Worm (Caenorhabditis elegans) whole organism, young adult: ENCODE measurements around the gene C05D11.5.
A peak's percentile ranks its signal among the peaks of the same experiment; 100 is the strongest.

Experiments
- B0019.2 ChIP-seq: fragments of 200-800 bp; sonication (Bioruptor generic); conservative IDR thresholded peaks from 2 replicates; pipeline ENCODE4 v1.3.6; 2022; ENCODE audit warnings: missing genetic modification reagents, missing genetic modification characterization, missing compliant biosample characterization
- B0035.1 ChIP-seq: sonication (generic microtip); optimal IDR thresholded peaks from 2 replicates; lab custom pipeline; 2016; ENCODE audit warnings: missing genetic modification characterization, mild to moderate bottlenecking, missing compliant biosample characterization, missing genotype, missing genetic modification reagents
- B0336.3 ChIP-seq: fragments of 200-800 bp; sonication (Bioruptor generic); IDR thresholded peaks from 2 replicates; pipeline ENCODE4 v1.3.6; 2022; ENCODE audit warnings: missing genetic modification characterization, missing compliant biosample characterization
- F10E7.11 ChIP-seq: sonication (generic microtip); optimal IDR thresholded peaks from 2 replicates; lab custom pipeline; 2017; ENCODE audit warnings: mild to moderate bottlenecking, missing genetic modification characterization, moderate library complexity, missing compliant biosample characterization
- F55B11.4 ChIP-seq: sonication (generic microtip); optimal IDR thresholded peaks from 2 replicates; lab custom pipeline; 2016; ENCODE audit warnings: missing compliant biosample characterization, missing genetic modification characterization, borderline replicate concordance; ENCODE audit not compliant: insufficient read depth
- K12H6.12 ChIP-seq: fragments of 200-800 bp; sonication (Bioruptor generic); optimal IDR thresholded peaks from 2 replicates; lab custom pipeline; 2018; ENCODE audit warnings: mild to moderate bottlenecking, missing genetic modification characterization, missing compliant biosample characterization
- T26A5.8 ChIP-seq: sonication (generic microtip); optimal IDR thresholded peaks from 2 replicates; lab custom pipeline; 2016; ENCODE audit warnings: missing genetic modification characterization, missing compliant biosample characterization
- Y56A3A.18 ChIP-seq: fragments of 200-800 bp; sonication (Bioruptor generic); IDR thresholded peaks from 2 replicates; pipeline ENCODE4 v1.3.6; 2022; ENCODE audit warnings: missing genetic modification reagents, missing genetic modification characterization, missing compliant biosample characterization
- Y79H2A.3 ChIP-seq: fragments of 200-800 bp; sonication (Bioruptor generic); conservative IDR thresholded peaks from 2 replicates; pipeline ENCODE4 v1.3.6; 2022; ENCODE audit warnings: missing genetic modification reagents, missing genetic modification characterization, missing compliant biosample characterization
- aptf-2 ChIP-seq: fragments of 200-800 bp; sonication (Bioruptor generic); conservative IDR thresholded peaks from 2 replicates; pipeline ENCODE4 v1.3.6; 2022; ENCODE audit warnings: missing genetic modification reagents, missing genetic modification characterization, missing compliant biosample characterization
- atf-7 ChIP-seq: sonication (generic microtip); optimal IDR thresholded peaks from 2 replicates; lab custom pipeline; 2017; ENCODE audit warnings: mild to moderate bottlenecking, missing genetic modification characterization, missing compliant biosample characterization
- athp-1 ChIP-seq: sonication (generic microtip); optimal IDR thresholded peaks from 2 replicates; lab custom pipeline; 2017; ENCODE audit warnings: mild to moderate bottlenecking, missing genetic modification characterization, missing compliant biosample characterization
- attf-5 ChIP-seq: fragments of 200-800 bp; sonication (Bioruptor generic); optimal IDR thresholded peaks from 2 replicates; lab custom pipeline; 2018; ENCODE audit warnings: mild to moderate bottlenecking, missing genetic modification characterization, missing compliant biosample characterization
- attf-6 ChIP-seq: fragments of 200-800 bp; sonication (Bioruptor generic); IDR thresholded peaks from 2 replicates; pipeline ENCODE4 v1.3.6; 2022; ENCODE audit warnings: missing genetic modification reagents, missing genetic modification characterization, missing compliant biosample characterization
- cebp-1 ChIP-seq, 2 experiments: fragments of 200-800 bp in 1 of 2; sonication (Bioruptor generic) in 1 of 2; sonication (generic microtip) in 1 of 2; IDR thresholded peaks in 1 of 2; optimal IDR thresholded peaks in 1 of 2; 2 replicates each; pipeline versions ENCODE4 v1.3.6 to Lab custom; 2017 to 2022; ENCODE audit warnings: missing compliant biosample characterization in 2 of 2, missing genetic modification characterization in 2 of 2, mild to moderate bottlenecking in 1 of 2, missing genetic modification reagents in 1 of 2, moderate library complexity in 1 of 2
- ceh-58 ChIP-seq: fragments of 200-800 bp; sonication (Bioruptor generic); IDR thresholded peaks from 2 replicates; pipeline ENCODE4 v1.3.6; 2022; ENCODE audit warnings: missing genetic modification characterization, missing compliant biosample characterization
- ceh-79 ChIP-seq: sonication (generic microtip); optimal IDR thresholded peaks from 2 replicates; lab custom pipeline; 2017; ENCODE audit warnings: mild to moderate bottlenecking, missing genetic modification characterization, missing compliant biosample characterization
- ceh-91 ChIP-seq: fragments of 200-800 bp; sonication (Bioruptor generic); IDR thresholded peaks from 2 replicates; pipeline ENCODE4 v1.3.6; 2022; ENCODE audit warnings: missing genetic modification reagents, missing genetic modification characterization, missing compliant biosample characterization
- chd-7 ChIP-seq: sonication (generic microtip); optimal IDR thresholded peaks from 2 replicates; lab custom pipeline; 2016; ENCODE audit warnings: mild to moderate bottlenecking, missing genetic modification characterization, moderate library complexity, missing compliant biosample characterization
- dox-1 ChIP-seq: fragments of 200-800 bp; sonication (Bioruptor generic); IDR thresholded peaks from 2 replicates; pipeline ENCODE4 v1.3.6; 2022; ENCODE audit warnings: missing genetic modification reagents, missing genetic modification characterization, missing compliant biosample characterization
- dpff-1 ChIP-seq: sonication (generic microtip); optimal IDR thresholded peaks from 2 replicates; lab custom pipeline; 2017; ENCODE audit warnings: mild to moderate bottlenecking, missing genetic modification characterization, missing compliant biosample characterization
- ets-4 ChIP-seq: fragments of 200-800 bp; sonication (Bioruptor generic); optimal IDR thresholded peaks from 2 replicates; lab custom pipeline; 2018; ENCODE audit warnings: mild to moderate bottlenecking, missing genetic modification characterization, missing compliant biosample characterization
- hlh-12 ChIP-seq: sonication (generic microtip); optimal IDR thresholded peaks from 2 replicates; lab custom pipeline; 2016; ENCODE audit warnings: missing genetic modification characterization, missing compliant biosample characterization
- hmg-1.2 ChIP-seq: fragments of 200-800 bp; sonication (Bioruptor generic); IDR thresholded peaks from 2 replicates; pipeline ENCODE4 v1.3.6; 2022; ENCODE audit warnings: missing genetic modification reagents, missing genetic modification characterization, missing compliant biosample characterization
- hsf-1 ChIP-seq: fragments of 200-800 bp; sonication (Bioruptor generic); IDR thresholded peaks from 2 replicates; pipeline ENCODE4 v1.3.6; 2022; ENCODE audit warnings: missing genetic modification reagents, missing genetic modification characterization, missing compliant biosample characterization
- lin-26 ChIP-seq: fragments of 200-800 bp; sonication (Bioruptor generic); IDR thresholded peaks from 2 replicates; pipeline ENCODE4 v1.3.6; 2022; ENCODE audit warnings: missing genetic modification reagents, missing genetic modification characterization, missing compliant biosample characterization
- lsl-1 ChIP-seq: fragments of 200-800 bp; sonication (Bioruptor generic); optimal IDR thresholded peaks from 2 replicates; lab custom pipeline; 2018; ENCODE audit warnings: mild to moderate bottlenecking, missing genetic modification characterization, moderate library complexity, missing compliant biosample characterization
- madf-10 ChIP-seq: sonication (generic microtip); optimal IDR thresholded peaks from 2 replicates; lab custom pipeline; 2016; ENCODE audit warnings: mild to moderate bottlenecking, missing genetic modification characterization, missing compliant biosample characterization
- mxl-1 ChIP-seq: sonication (generic microtip); optimal IDR thresholded peaks from 2 replicates; lab custom pipeline; 2016; ENCODE audit warnings: missing genetic modification characterization, missing compliant biosample characterization
- nfya-1 ChIP-seq: sonication (generic microtip); optimal IDR thresholded peaks from 2 replicates; lab custom pipeline; 2017; ENCODE audit warnings: antibody characterized with exemption, missing compliant biosample characterization, missing genetic modification characterization, borderline replicate concordance; ENCODE audit not compliant: insufficient read depth
- nhr-80 ChIP-seq: sonication (generic microtip); optimal IDR thresholded peaks from 2 replicates; lab custom pipeline; 2016; ENCODE audit warnings: missing genetic modification characterization, missing compliant biosample characterization
- rec-8 ChIP-seq, 2 experiments: sonication (generic microtip); optimal IDR thresholded peaks; 2 replicates each; lab custom pipeline; 2016; ENCODE audit warnings: mild to moderate bottlenecking in 2 of 2, missing genetic modification characterization in 2 of 2, missing genetic modification reagents in 2 of 2, missing genotype in 2 of 2, missing biosample characterization in 1 of 2, missing compliant biosample characterization in 1 of 2, moderate library complexity in 1 of 2
- snpc-4 ChIP-seq, 5 experiments: fragments of 150-350 bp in 1 of 5; sonication (generic microtip) in 4 of 5; optimal IDR thresholded peaks; 2 replicates each; lab custom pipeline; 2014 to 2018; ENCODE audit warnings: missing genetic modification characterization in 5 of 5, missing biosample characterization in 3 of 5, antibody characterized with exemption in 2 of 5, mild to moderate bottlenecking in 2 of 5, missing compliant biosample characterization in 2 of 5, missing genotype in 2 of 5, moderate library complexity in 2 of 5, missing genetic modification reagents in 1 of 5
- unc-130 ChIP-seq: sonication (generic microtip); optimal IDR thresholded peaks from 2 replicates; lab custom pipeline; 2016; ENCODE audit warnings: missing genetic modification reagents, missing genetic modification characterization, missing compliant biosample characterization
- xnd-1 ChIP-seq: sonication (generic microtip); optimal IDR thresholded peaks from 2 replicates; lab custom pipeline; 2016; ENCODE audit warnings: missing genotype, missing genetic modification reagents, missing genetic modification characterization, missing compliant biosample characterization
- zim-3 ChIP-seq: sonication (generic microtip); optimal IDR thresholded peaks from 2 replicates; lab custom pipeline; 2017; ENCODE audit warnings: mild to moderate bottlenecking, missing genetic modification characterization, moderate library complexity, missing compliant biosample characterization
- ztf-22 ChIP-seq: fragments of 200-800 bp; sonication (Bioruptor generic); optimal IDR thresholded peaks from 2 replicates; lab custom pipeline; 2018; ENCODE audit warnings: mild to moderate bottlenecking, missing genetic modification characterization, moderate library complexity, missing compliant biosample characterization

Gene C05D11.5

DNA sequence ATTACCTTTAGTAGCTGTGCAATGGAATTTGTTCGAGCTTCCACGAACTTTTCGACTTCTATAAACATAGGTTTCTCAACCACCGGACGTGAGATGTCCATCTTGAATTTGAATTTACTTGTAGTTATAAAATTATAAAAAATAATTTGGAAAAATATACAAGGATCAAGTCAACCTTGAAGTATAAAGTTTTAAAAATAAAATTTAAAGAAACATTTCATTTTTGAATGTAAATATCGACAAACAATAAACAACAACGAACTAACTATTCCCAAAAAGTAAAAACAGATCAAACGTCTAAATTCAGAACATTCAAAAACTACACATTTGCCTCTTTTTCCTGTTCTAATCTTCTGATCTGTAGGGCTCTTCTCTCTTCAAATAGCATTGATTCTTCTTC lies 19.0 kb upstream of the C05D11.5 start, which contains the start of gene popl-1:
Gene popl-1 (minus strand): TSS at position 101 of the 400 bp plus-strand sequence.
- no peak for TF ChIP-seq madf-10 (tag; lab: Kevin White, UChicago)
- TF ChIP-seq T26A5.8 = no peak
- TF ChIP-seq Y79H2A.3 (GFP tag; lab: Robert Waterston, UW) = no peak
- TF ChIP-seq hsf-1 (GFP tag; lab: Robert Waterston, UW) = no peak
- no peak for TF ChIP-seq chd-7

DNA sequence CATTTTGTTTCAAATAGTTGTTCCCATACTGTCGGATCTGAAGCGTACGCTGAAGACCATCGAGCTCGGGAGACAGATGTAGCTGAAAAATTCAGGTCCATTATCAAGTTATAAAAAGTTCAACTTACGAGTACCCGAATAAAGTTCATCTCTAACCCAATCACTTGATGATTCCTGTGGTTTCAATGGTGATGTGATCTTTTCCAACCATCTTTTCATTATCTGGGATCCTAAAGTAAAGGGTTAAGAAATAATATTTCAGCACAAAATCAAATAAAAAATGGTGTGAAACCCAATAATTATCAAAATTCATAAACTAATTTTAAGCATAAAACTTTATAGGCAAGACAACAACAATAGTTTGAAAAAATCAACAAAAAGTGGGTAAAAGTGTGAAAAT lies 15.4 kb upstream of the C05D11.5 start, which contains the start of gene C05D11.8:
Gene C05D11.8 (minus strand): TSS at position 101 of the 400 bp plus-strand sequence.
- TF ChIP-seq hmg-1.2 (no peak), snpc-4 (GFP tag; optimal IDR thresholded peaks at IDR 0.05; lab: Kevin White, UChicago) (no peak), snpc-4 (tag; optimal IDR thresholded peaks at IDR 0.05; lab: Kevin White, UChicago) (no peak), dox-1 (GFP tag; lab: Robert Waterston, UW) (no peak), athp-1 (no peak), attf-6 (GFP tag; lab: Robert Waterston, UW) (no peak), Y56A3A.18 (GFP tag; lab: Robert Waterston, UW) (no peak), zim-3 (tag; lab: Kevin White, UChicago) (no peak), ceh-79 (no peak), K12H6.12 (no peak), nfya-1 (tag; lab: Kevin White, UChicago) (no peak), B0019.2 (GFP tag; lab: Robert Waterston, UW) (no peak), lsl-1 (GFP tag; lab: Kevin White, UChicago) (no peak), rec-8 (tag; optimal IDR thresholded peaks at IDR 0.05; lab: Kevin White, UChicago) (no peak), unc-130 (GFP tag; lab: Kevin White, UChicago) (no peak), atf-7 (no peak), xnd-1 (tag; lab: Kevin White, UChicago) (no peak)

DNA sequence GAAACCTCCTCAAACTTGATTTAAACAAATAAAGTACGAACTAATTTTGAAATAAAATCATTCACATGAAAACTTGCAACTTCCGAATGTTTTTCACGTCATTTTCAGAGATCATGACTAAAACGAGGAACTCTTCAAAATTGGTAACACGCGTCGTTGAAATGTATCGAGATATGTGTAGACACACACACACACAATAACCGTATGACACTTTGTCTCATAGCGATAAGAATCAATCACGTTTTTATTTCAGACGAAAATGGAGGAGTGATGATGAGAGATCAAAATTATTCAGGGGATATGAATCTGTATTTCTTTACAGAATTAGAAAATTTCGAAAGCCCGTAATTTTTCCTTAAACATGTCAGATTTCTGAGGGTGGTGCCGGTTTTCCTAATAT lies 10.9 kb upstream of the C05D11.5 start:
- TF ChIP-seq ztf-22 (GFP tag; lab: Kevin White, UChicago) (no peak), ceh-91 (no peak), athp-1 (no peak), F10E7.11 (tag; lab: Kevin White, UChicago) (no peak), attf-5 (peak; percentile 6), mxl-1 (tag; lab: Kevin White, UChicago) (no peak), nhr-80 (tag; lab: Kevin White, UChicago) (peak; percentile 20), dox-1 (GFP tag; lab: Robert Waterston, UW) (no peak), cebp-1 (GFP tag; IDR thresholded peaks at IDR 0.05; lab: Robert Waterston, UW) (no peak), cebp-1 (tag; optimal IDR thresholded peaks at IDR 0.05; lab: Kevin White, UChicago) (peak; percentile 35), atf-7 (peak; percentile 17)

DNA sequence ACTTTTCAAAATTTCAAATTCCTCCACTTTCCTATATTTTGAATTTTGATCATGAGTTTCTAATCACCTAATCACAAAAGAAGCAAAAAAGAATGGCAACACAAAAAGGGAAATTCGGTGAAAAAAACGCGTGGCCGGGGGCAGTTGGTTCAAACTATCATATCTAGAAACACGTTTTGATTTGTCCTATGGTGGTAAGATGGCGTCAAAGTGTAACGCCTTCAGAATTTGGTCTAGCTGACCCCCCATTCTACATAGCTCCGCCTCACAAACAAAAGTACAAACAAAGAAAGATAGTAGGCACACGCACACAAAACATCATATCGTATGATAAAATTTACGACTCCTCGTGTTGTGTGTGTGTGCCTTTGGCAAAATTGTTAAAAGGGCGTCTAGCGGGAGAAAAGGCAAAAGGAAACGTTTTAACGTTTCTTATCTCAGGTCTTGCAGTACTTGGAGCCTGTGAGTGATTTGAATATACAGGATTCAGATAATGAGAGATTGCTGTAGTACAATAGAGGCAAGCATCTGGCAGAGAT lies 10.2 kb upstream of the C05D11.5 start:
- TF ChIP-seq ets-4 (no peak), B0336.3 (no peak), F55B11.4 (tag; lab: Kevin White, UChicago) (no peak), hlh-12 (tag; lab: Kevin White, UChicago) (no peak), lin-26 (GFP tag; lab: Robert Waterston, UW) (peak; percentile 46; the same call in 1 of the 2 replicates), B0035.1 (no peak), dox-1 (GFP tag; lab: Robert Waterston, UW) (peak; percentile 15; the same call in 1 of the 2 replicates), cebp-1 (GFP tag; IDR thresholded peaks at IDR 0.05; lab: Robert Waterston, UW) (no peak), cebp-1 (tag; optimal IDR thresholded peaks at IDR 0.05; lab: Kevin White, UChicago) (no peak), nhr-80 (tag; lab: Kevin White, UChicago) (peak; percentile 72), dpff-1 (no peak), aptf-2 (no peak), chd-7 (no peak), ceh-58 (no peak), hmg-1.2 (peak; percentile 30; the same call in 1 of the 2 replicates)
